Fruit fly (Drosophila melanogaster) whole organism, wandering third instar larva: Measurements from ENCODE around the gene Sp1.

Experiments used
- Jra ChIP-seq: sonication (Bioruptor generic); optimal IDR thresholded peaks from 2 replicates; lab custom pipeline; 2016; ENCODE audit warnings: missing biosample characterization, missing genetic modification characterization
- psq ChIP-seq: fragments of 200-800 bp; sonication (Bioruptor generic); optimal IDR thresholded peaks from 3 replicates; lab custom pipeline; 2017; ENCODE audit warnings: missing biosample characterization, mild to moderate bottlenecking, missing genetic modification characterization, moderate library complexity
- tai ChIP-seq: sonication (Bioruptor generic); optimal IDR thresholded peaks from 2 replicates; lab custom pipeline; 2016; ENCODE audit warnings: missing biosample characterization, missing genetic modification characterization
- woc ChIP-seq: sonication (Bioruptor generic); optimal IDR thresholded peaks from 2 replicates; lab custom pipeline; 2016; ENCODE audit warnings: missing biosample characterization, mild to moderate bottlenecking, missing genetic modification characterization

- TF ChIP-seq Jra (GFP tag; lab: Kevin White, UChicago) (no peak), woc (GFP tag; lab: Kevin White, UChicago) (peak; percentile 27), psq (GFP tag; lab: Kevin White, UChicago) (peak; percentile 6), tai (no peak)
These were observed 12.6 kb downstream of the Sp1 start for dm6 chrX:9742084-9742483.
